Fruit fly (Drosophila melanogaster): ENCODE data around the gene CG3081.

dm6 chrX:4615684-4616292 is 28.0 kb downstream of the CG3081 start:
- no peak for TF ChIP-seq CG12391 (tag; optimal IDR thresholded peaks at IDR 0.05)
- no peak for TF ChIP-seq pfk (GFP tag; optimal IDR thresholded peaks at IDR 0.05)
- TF ChIP-seq amos (GFP tag; IDR thresholded peaks at IDR 0.05; ENCODE audit: partially characterized antibody) = no peak

Measured in whole organism, embryonic.